Fruit fly (Drosophila melanogaster) whole organism, wandering third instar larva: ENCODE data around the gene CG14722.

ENCODE experiments used
- Abd-B ChIP-seq: fragments of >200 bp; optimal IDR thresholded peaks from 2 replicates; lab custom pipeline; 2017; ENCODE audit warnings: missing biosample characterization, missing genetic modification characterization
- CG32264 ChIP-seq: fragments of 200-800 bp; sonication (Bioruptor generic); optimal IDR thresholded peaks from 2 replicates; lab custom pipeline; 2016; ENCODE audit warnings: missing biosample characterization, missing genetic modification characterization
- Dfd ChIP-seq: fragments of >200 bp; optimal IDR thresholded peaks from 2 replicates; lab custom pipeline; 2017; ENCODE audit warnings: missing biosample characterization, missing genetic modification characterization
- Hr78 ChIP-seq: fragments of >200 bp; optimal IDR thresholded peaks from 2 replicates; lab custom pipeline; 2017; ENCODE audit warnings: missing biosample characterization, missing genetic modification characterization
- OdsH ChIP-seq: fragments of 200-800 bp; sonication (Bioruptor generic); optimal IDR thresholded peaks from 2 replicates; lab custom pipeline; 2016; ENCODE audit warnings: missing biosample characterization, mild to moderate bottlenecking, missing genetic modification characterization
- Rel ChIP-seq, 2 experiments: fragments of 200-800 bp; sonication (Bioruptor generic) in 1 of 2; optimal IDR thresholded peaks; 2 replicates in 1 of 2; 3 replicates in 1 of 2; lab custom pipeline; 2016 to 2019; ENCODE audit warnings: mild to moderate bottlenecking in 2 of 2, missing biosample characterization in 2 of 2, missing genetic modification characterization in 2 of 2, moderate library complexity in 1 of 2
- br ChIP-seq: fragments of 200-800 bp; sonication (Bioruptor generic); optimal IDR thresholded peaks from 2 replicates; lab custom pipeline; 2016; ENCODE audit warnings: missing biosample characterization, missing genetic modification characterization
- dmrt93B ChIP-seq: fragments of 200-800 bp; sonication (Bioruptor generic); optimal IDR thresholded peaks from 2 replicates; lab custom pipeline; 2018; ENCODE audit warnings: missing biosample characterization, mild to moderate bottlenecking, missing genetic modification characterization
- pan ChIP-seq: fragments of >200 bp; optimal IDR thresholded peaks from 2 replicates; lab custom pipeline; 2017

DNA sequence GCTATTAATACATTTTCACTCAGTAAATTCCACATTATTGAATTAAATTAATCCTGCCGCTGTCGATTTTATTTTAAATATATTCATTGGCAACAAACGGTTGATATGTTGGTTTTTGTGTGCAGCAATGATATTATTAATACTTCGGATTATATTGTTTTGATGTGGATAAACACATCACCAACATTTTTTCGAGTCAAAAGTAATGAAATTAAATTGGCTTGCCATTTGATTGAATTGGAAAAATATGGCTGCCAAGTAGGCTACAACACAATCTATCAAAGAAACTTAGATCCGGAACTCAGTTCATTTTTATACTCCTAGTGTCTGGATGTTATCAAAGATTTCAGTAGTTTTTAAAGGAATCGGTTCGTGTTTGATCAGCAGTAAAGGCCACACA, 41.4 kb upstream of the CG14722 start, which contains the start of gene CG14718:
- TF ChIP-seq CG32264 (GFP tag; lab: Kevin White, UChicago) (no peak), br (no peak), OdsH (GFP tag; lab: Kevin White, UChicago) (no peak), Abd-B (GFP tag; lab: Kevin White, UChicago) (no peak), Rel (GFP tag; optimal IDR thresholded peaks at IDR 0.05; lab: Kevin White, UChicago) (no peak), Rel (tag; optimal IDR thresholded peaks at IDR 0.05; lab: Kevin White, UChicago) (no peak), Dfd (GFP tag; lab: Kevin White, UChicago) (no peak), dmrt93B (GFP tag; lab: Kevin White, UChicago) (no peak), pan (lab: Kevin White, UChicago) (no peak), Hr78 (GFP tag; lab: Kevin White, UChicago) (no peak)
